Worm (Caenorhabditis elegans): ENCODE data around the gene vhl-1.

The vhl-1 gene

DNA sequence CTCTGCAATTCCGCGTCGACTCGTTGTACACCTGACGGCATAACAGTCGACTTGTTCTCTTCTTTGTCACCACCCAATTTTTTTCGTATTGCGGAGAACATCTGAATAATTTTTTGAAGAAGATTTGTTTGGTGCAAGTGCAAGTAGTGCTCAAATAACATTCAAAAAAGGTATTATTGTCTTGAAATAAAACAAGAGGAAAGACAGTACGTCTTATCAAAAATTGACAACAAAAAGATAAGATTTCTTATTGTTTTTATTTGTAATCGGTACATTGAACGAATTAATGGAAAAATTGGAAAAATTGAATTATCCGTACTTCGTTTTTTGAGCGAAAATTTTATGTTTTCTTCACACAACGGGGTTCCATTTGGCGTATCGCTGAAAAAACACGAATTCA is 1.4 kb upstream of the vhl-1 start, which contains the start of gene F08G12.1:
Gene F08G12.1 (minus strand): TSS at position 101 of the 400 bp plus-strand sequence.
- no peak for TF ChIP-seq nhr-84 (tag; optimal IDR thresholded peaks at IDR 0.05)

DNA sequence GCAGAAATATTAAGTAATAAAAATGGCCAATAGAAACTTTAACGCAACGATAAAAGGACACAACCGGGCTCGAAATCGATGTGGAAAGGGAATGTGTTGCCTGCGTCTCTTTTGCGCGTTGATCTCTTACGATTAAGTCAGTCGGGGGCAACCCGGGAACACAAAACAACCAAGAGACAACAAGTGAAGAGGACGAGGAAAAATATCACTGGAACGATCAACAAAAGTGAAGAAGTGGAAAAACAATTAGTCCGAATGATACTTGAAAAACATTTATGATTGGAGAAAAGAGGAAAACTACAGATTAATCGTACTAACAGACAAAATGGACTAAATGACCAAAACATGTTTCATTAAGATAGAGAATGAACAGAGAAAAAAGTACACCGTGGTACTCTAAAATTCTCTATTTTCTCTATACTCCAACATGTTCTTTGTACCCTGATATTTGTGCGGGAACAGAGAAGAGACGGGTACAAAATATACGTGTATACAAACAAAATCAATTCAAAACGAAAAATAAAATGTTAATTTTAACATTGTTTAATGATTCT is 3.2 kb downstream of the vhl-1 start, which contains the start of gene F08G12.5:
Gene F08G12.5 (minus strand): TSS at position 1 of the 554 bp plus-strand sequence.
- TF ChIP-seq nhr-20 (tag; optimal IDR thresholded peaks at IDR 0.05) (peak; percentile 35), unc-62 (GFP tag; optimal IDR thresholded peaks at IDR 0.05) (no peak), elt-3 (tag; optimal IDR thresholded peaks at IDR 0.05) (peak in 1 of 6 experiments; percentile 29), lin-35 (GFP tag; optimal IDR thresholded peaks at IDR 0.05) (no peak), blmp-1 (tag; optimal IDR thresholded peaks at IDR 0.05) (peak; percentile 43), efl-1 (optimal IDR thresholded peaks at IDR 0.05) (no peak), efl-1 (GFP tag; optimal IDR thresholded peaks at IDR 0.05 in 1 of 2) (peak in 1 of 2 experiments; percentile 63), nhr-85 (tag) (peak; percentile 74), lin-14 (GFP tag; optimal IDR thresholded peaks at IDR 0.05) (peak; percentile 34)

- TF ChIP-seq mef-2 (tag; optimal IDR thresholded peaks at IDR 0.05), result no peak
- TF ChIP-seq nhr-19 (GFP tag; conservative IDR thresholded peaks at IDR 0.05), result no peak
- peak; percentile 43 for TF ChIP-seq tbx-2 (tag; optimal IDR thresholded peaks at IDR 0.05)
Observed at ce11 chrX:11315392-11315791, 8.2 kb downstream of the vhl-1 start, which contains the start of gene F08G12.11. F08G12.11 (minus strand) TSS chrX:11315572.

ce11 chrX:11316750-11317149 is 9.6 kb downstream of the vhl-1 start, which contains the start of gene nlp-57:
nlp-57 (plus strand) TSS chrX:11317050.
- TF ChIP-seq nhr-71 (tag; optimal IDR thresholded peaks at IDR 0.05) (no peak), ztf-11 (tag; optimal IDR thresholded peaks at IDR 0.05) (no peak), fkh-8 (tag; optimal IDR thresholded peaks at IDR 0.05) (no peak), zag-1 (tag; optimal IDR thresholded peaks at IDR 0.05) (no peak), unc-30 (tag; optimal IDR thresholded peaks at IDR 0.05) (no peak), efl-3 (GFP tag; optimal IDR thresholded peaks at IDR 0.05) (no peak), vab-15 (tag; optimal IDR thresholded peaks at IDR 0.05) (no peak), C34B4.2 (tag; optimal IDR thresholded peaks at IDR 0.05) (no peak), aha-1 (tag; optimal IDR thresholded peaks at IDR 0.05) (no peak), lir-3 (tag; optimal IDR thresholded peaks at IDR 0.05; ENCODE audit: poor library complexity) (no peak), nhr-28 (tag; optimal IDR thresholded peaks at IDR 0.05) (no peak), pqm-1 (tag; optimal IDR thresholded peaks at IDR 0.05) (no peak), nhr-20 (tag; optimal IDR thresholded peaks at IDR 0.05) (no peak), nhr-19 (GFP tag; conservative IDR thresholded peaks at IDR 0.05) (no peak), jun-1 (tag; optimal IDR thresholded peaks at IDR 0.05) (no peak), hpl-2 (GFP tag; optimal IDR thresholded peaks at IDR 0.05) (no peak)

DNA sequence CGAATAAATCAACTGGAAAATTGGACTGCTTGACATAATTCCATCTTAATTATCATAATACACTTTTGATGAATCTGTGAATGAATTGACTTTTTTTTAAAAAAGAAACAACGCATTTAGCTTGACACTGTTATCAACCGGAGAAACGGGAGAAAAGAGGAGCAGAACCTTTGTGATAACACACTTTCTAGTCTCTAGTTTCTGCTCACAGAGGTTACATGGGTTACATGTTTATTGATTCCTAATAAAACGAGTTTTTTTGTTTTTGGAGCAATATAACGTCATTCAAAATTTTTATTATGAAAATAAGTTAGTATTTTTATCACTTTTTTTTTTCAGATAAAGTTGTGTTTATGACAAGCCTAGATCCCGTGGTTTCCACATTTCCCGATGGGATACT is 10.8 kb downstream of the vhl-1 start, which contains the start of gene hizr-1:
Gene hizr-1 (plus strand): TSS at position 340 of the 400 bp plus-strand sequence.
- no peak for TF ChIP-seq unc-62 (GFP tag; optimal IDR thresholded peaks at IDR 0.05)
- TF ChIP-seq lsy-2 (tag; optimal IDR thresholded peaks at IDR 0.05), result no peak
- no peak for TF ChIP-seq ceh-88 (GFP tag; IDR thresholded peaks at IDR 0.05)
- TF ChIP-seq aha-1 (tag; optimal IDR thresholded peaks at IDR 0.05), result no peak
- peak; percentile 12 for TF ChIP-seq elt-2 (tag; optimal IDR thresholded peaks at IDR 0.05)
- no peak for TF ChIP-seq isw-1 (GFP tag; IDR thresholded peaks at IDR 0.05)
- no peak for TF ChIP-seq efl-1 (optimal IDR thresholded peaks at IDR 0.05)
- no peak for TF ChIP-seq efl-1 (GFP tag; optimal IDR thresholded peaks at IDR 0.05 in 1 of 2)

- TF ChIP-seq lin-35 (GFP tag; optimal IDR thresholded peaks at IDR 0.05), result no peak
- TF ChIP-seq nhr-12 (tag; optimal IDR thresholded peaks at IDR 0.05), result no peak
- TF ChIP-seq elt-2 (tag; optimal IDR thresholded peaks at IDR 0.05), result peak; percentile 3
Observed at ce11 chrX:11323225-11323624, 16.1 kb downstream of the vhl-1 start.
